Fruit fly (Drosophila melanogaster): Measurements from ENCODE around the gene CG31533.

CG31533 gene

dm6 chr3R:14153729-14154128 lies 3.5 kb downstream of the CG31533 start, which contains the start of gene Recs1:
TSS of gene Recs1 (minus strand) at chr3R:14153829.
- TF ChIP-seq HmgZ (tag; optimal IDR thresholded peaks at IDR 0.05) (no peak), CG6272 (GFP tag; IDR thresholded peaks at IDR 0.05) (no peak), ken (GFP tag; IDR thresholded peaks at IDR 0.05) (no peak), CG18619 (GFP tag; optimal IDR thresholded peaks at IDR 0.05) (no peak), Max (GFP tag; optimal IDR thresholded peaks at IDR 0.05) (no peak), CG15073 (GFP tag; optimal IDR thresholded peaks at IDR 0.05) (no peak), D (optimal IDR thresholded peaks at IDR 0.05) (no peak), D (GFP tag; optimal IDR thresholded peaks at IDR 0.05) (no peak), sens (GFP tag) (no peak), ttk (GFP tag; IDR thresholded peaks at IDR 0.05) (no peak), CG18476 (GFP tag; optimal IDR thresholded peaks at IDR 0.05) (no peak), Usf (GFP tag; optimal IDR thresholded peaks at IDR 0.05) (no peak), abd-A (tag; optimal IDR thresholded peaks at IDR 0.05) (no peak)

dm6 chr3R:14152550-14152949 lies 4.7 kb downstream of the CG31533 start, which contains the start of gene CG42500:
TSS of gene CG42500 (minus strand) at chr3R:14152650.
- TF ChIP-seq CG11247 (GFP tag; IDR thresholded peaks at IDR 0.05) (no peak), Sry-β (GFP tag; optimal IDR thresholded peaks at IDR 0.05) (no peak), CG12659 (GFP tag; optimal IDR thresholded peaks at IDR 0.05) (no peak), CG14965 (GFP tag; optimal IDR thresholded peaks at IDR 0.05; ENCODE audit: borderline replicate concordance) (no peak), CG10565 (GFP tag; optimal IDR thresholded peaks at IDR 0.05) (no peak), sisA (GFP tag; IDR thresholded peaks at IDR 0.05) (no peak), CG30403 (GFP tag; optimal IDR thresholded peaks at IDR 0.05) (no peak), sqz (GFP tag; optimal IDR thresholded peaks at IDR 0.05) (no peak), CG5953 (GFP tag; IDR thresholded peaks at IDR 0.05) (no peak), kay (GFP tag; optimal IDR thresholded peaks at IDR 0.05) (no peak), mld (GFP tag; IDR thresholded peaks at IDR 0.05; ENCODE audit: partially characterized antibody) (no peak), eyg (GFP tag; optimal IDR thresholded peaks at IDR 0.05) (no peak), dmrt11E (tag; optimal IDR thresholded peaks at IDR 0.05) (no peak), CG7928 (GFP tag; optimal IDR thresholded peaks at IDR 0.05) (no peak), CG8478 (optimal IDR thresholded peaks at IDR 0.05) (no peak)

DNA sequence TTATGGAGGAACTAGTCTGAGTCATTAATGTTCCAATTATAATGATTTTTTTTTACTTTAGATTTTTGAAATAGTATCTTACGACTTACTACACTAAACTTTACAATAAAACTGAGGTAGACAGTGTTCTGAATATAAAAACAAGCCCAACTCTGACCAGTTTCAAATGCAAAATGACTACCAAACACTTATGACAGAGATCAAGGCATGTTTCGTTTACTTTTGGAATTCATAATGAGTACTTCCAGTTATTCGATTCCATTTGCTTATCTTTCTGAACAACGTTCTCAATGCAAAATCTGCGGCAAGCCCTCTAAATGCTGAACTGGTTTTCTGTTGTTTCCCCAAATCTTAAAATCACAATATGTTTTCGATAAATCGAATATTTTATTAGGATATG lies 5.4 kb downstream of the CG31533 start, which contains the start of gene CG14355:
Gene CG14355 (minus strand): TSS at position 101 of the 400 bp plus-strand sequence.
- TF ChIP-seq danr (GFP tag; IDR thresholded peaks at IDR 0.05) (no peak), luna (GFP tag; optimal IDR thresholded peaks at IDR 0.05) (no peak), CG17359 (tag; optimal IDR thresholded peaks at IDR 0.05) (no peak), CG31224 (GFP tag; IDR thresholded peaks at IDR 0.05) (no peak), mam (GFP tag; optimal IDR thresholded peaks at IDR 0.05) (no peak), h (optimal IDR thresholded peaks at IDR 0.05) (no peak), HLHmδ (GFP tag; optimal IDR thresholded peaks at IDR 0.05) (no peak), CG18262 (tag; optimal IDR thresholded peaks at IDR 0.05) (no peak), CG4707 (GFP tag; optimal IDR thresholded peaks at IDR 0.05) (no peak), Bteb2 (GFP tag; optimal IDR thresholded peaks at IDR 0.05) (no peak), wek (GFP tag; optimal IDR thresholded peaks at IDR 0.05) (no peak), Pdp1 (GFP tag; optimal IDR thresholded peaks at IDR 0.05) (no peak)

All from whole organism, embryonic.